Worm (Caenorhabditis elegans) whole organism, L1 larva: ENCODE measurements around the gene ceh-91.

Source experiments
- ces-1 ChIP-seq: fragments of 150-350 bp; optimal IDR thresholded peaks from 2 replicates; lab custom pipeline; 2014; ENCODE audit warnings: missing biosample characterization, missing genetic modification reagents, missing genetic modification characterization
- fos-1 ChIP-seq: fragments of 150-350 bp; optimal IDR thresholded peaks from 2 replicates; lab custom pipeline; 2014; ENCODE audit warnings: missing biosample characterization, missing genetic modification characterization
- mep-1 ChIP-seq: fragments of 150-350 bp; optimal IDR thresholded peaks from 2 replicates; lab custom pipeline; 2014; ENCODE audit warnings: missing biosample characterization, missing genetic modification characterization
- nhr-12 ChIP-seq: sonication (generic microtip); optimal IDR thresholded peaks from 2 replicates; lab custom pipeline; 2017; ENCODE audit warnings: missing biosample characterization, missing genetic modification characterization
- nhr-19 ChIP-seq: fragments of 200-800 bp; sonication (Bioruptor generic); conservative IDR thresholded peaks from 2 replicates; pipeline ENCODE4 v1.3.6; 2022; ENCODE audit warnings: missing genetic modification characterization, missing compliant biosample characterization
- nhr-28 ChIP-seq: fragments of 150-350 bp; optimal IDR thresholded peaks from 2 replicates; lab custom pipeline; 2014; ENCODE audit warnings: missing biosample characterization, missing genetic modification characterization
- sox-4 ChIP-seq: sonication (generic microtip); optimal IDR thresholded peaks from 2 replicates; lab custom pipeline; 2016; ENCODE audit warnings: missing genetic modification characterization, missing compliant biosample characterization

ce11 chrIII:11660736-11661135, 44.2 kb downstream of the ceh-91 start:
- TF ChIP-seq sox-4 (tag; lab: Kevin White, UChicago) (no peak), mep-1 (tag; lab: Kevin White, UChicago) (peak; percentile 22), nhr-12 (tag; lab: Kevin White, UChicago) (no peak), fos-1 (tag; lab: Kevin White, UChicago) (no peak), nhr-19 (GFP tag; lab: Robert Waterston, UW) (no peak), ces-1 (GFP tag; lab: Kevin White, UChicago) (no peak), nhr-28 (tag; lab: Kevin White, UChicago) (no peak)
